Worm (Caenorhabditis elegans) whole organism, early embryonic: ENCODE measurements around the gene oac-21.

Experiments used
- aly-1 ChIP-seq: sonication (generic microtip); optimal IDR thresholded peaks from 2 replicates; lab custom pipeline; 2016; ENCODE audit warnings: missing genetic modification characterization, missing compliant biosample characterization
- ama-1 ChIP-seq: fragments of 150-350 bp; optimal IDR thresholded peaks from 2 replicates; lab custom pipeline; 2014
- ceh-13 ChIP-seq: fragments of 200-800 bp; sonication (Bioruptor generic); optimal IDR thresholded peaks from 2 replicates; lab custom pipeline; 2018; ENCODE audit warnings: mild to moderate bottlenecking, missing genetic modification characterization, missing compliant biosample characterization
- ceh-36 ChIP-seq: sonication (generic microtip); optimal IDR thresholded peaks from 2 replicates; lab custom pipeline; 2016; ENCODE audit warnings: missing genetic modification characterization, inconsistent platforms, missing compliant biosample characterization
- flt-1 ChIP-seq: fragments of 200-800 bp; sonication (Bioruptor generic); IDR thresholded peaks from 2 replicates; pipeline ENCODE4 v1.3.6; 2022; ENCODE audit warnings: missing genetic modification characterization, missing compliant biosample characterization
- hmbx-1 ChIP-seq: sonication (generic microtip); optimal IDR thresholded peaks from 2 replicates; lab custom pipeline; 2016; ENCODE audit warnings: mild to moderate bottlenecking, missing genetic modification characterization, missing compliant biosample characterization
- scrt-1 ChIP-seq: fragments of 200-800 bp; sonication (Bioruptor generic); IDR thresholded peaks from 2 replicates; pipeline ENCODE4 v1.3.6; 2022; ENCODE audit warnings: missing genetic modification characterization, missing compliant biosample characterization

DNA sequence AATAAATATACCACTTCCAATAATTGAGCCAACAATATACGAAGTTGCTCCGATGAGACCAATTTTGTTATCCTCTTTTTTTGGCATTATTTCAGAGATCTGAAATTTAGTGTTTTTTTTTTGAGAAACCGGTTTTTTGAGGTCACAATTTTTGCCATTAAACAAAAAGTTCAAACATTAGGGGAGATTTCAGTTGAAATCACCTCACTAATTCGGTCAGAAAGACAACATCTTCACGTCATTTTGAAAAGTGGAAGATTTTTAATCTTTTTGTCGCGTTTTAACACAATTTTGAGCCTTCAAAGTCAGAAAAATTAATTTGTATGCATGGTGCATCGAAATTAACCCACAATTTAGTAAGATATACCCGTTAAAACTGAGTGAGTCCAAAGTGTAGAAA, 24.1 kb upstream of the oac-21 start, which contains the start of gene aat-8:
- TF ChIP-seq aly-1 (tag; lab: Kevin White, UChicago) (no peak), ceh-36 (tag; lab: Kevin White, UChicago) (no peak), ceh-13 (GFP tag; lab: Kevin White, UChicago) (no peak), flt-1 (GFP tag; lab: Robert Waterston, UW) (no peak), ama-1 (lab: Kevin White, UChicago) (no peak), scrt-1 (no peak), hmbx-1 (no peak)
